Fruit fly (Drosophila melanogaster) whole organism, embryonic: ENCODE measurements around the gene CG44476.

Experiments
- BEAF-32 ChIP-seq: fragments of 200-800 bp; sonication (Bioruptor generic); optimal IDR thresholded peaks from 3 replicates; lab custom pipeline; 2017; ENCODE audit warnings: missing biosample characterization, missing genetic modification characterization, mild to moderate bottlenecking, moderate library complexity, missing genetic modification reagents
- Bgb ChIP-seq: fragments of 200-800 bp; sonication (Bioruptor generic); IDR thresholded peaks from 2 replicates; pipeline ENCODE4 v1.3.6; 2022; ENCODE audit warnings: missing biosample characterization, missing genetic modification characterization; ENCODE audit not compliant: partially characterized antibody
- CG1024 ChIP-seq: fragments of 200-800 bp; sonication (Bioruptor generic); IDR thresholded peaks from 2 replicates; pipeline ENCODE4 v1.3.6; 2022; ENCODE audit warnings: missing biosample characterization, missing genetic modification characterization
- CG10366 ChIP-seq: fragments of 200-800 bp; sonication (Bioruptor generic); IDR thresholded peaks from 2 replicates; pipeline ENCODE4 v1.3.6; 2022; ENCODE audit warnings: missing biosample characterization, missing genetic modification characterization
- CG10979 ChIP-seq: fragments of 200-800 bp; sonication (Bioruptor generic); optimal IDR thresholded peaks from 2 replicates; lab custom pipeline; 2018; ENCODE audit warnings: missing biosample characterization, mild to moderate bottlenecking, missing genetic modification characterization, moderate library complexity
- CG12155 ChIP-seq: fragments of 200-800 bp; sonication (Bioruptor generic); optimal IDR thresholded peaks from 3 replicates; lab custom pipeline; 2016; ENCODE audit warnings: missing biosample characterization, missing genetic modification characterization
- CG13123 ChIP-seq: fragments of 200-800 bp; sonication (Bioruptor generic); optimal IDR thresholded peaks from 2 replicates; lab custom pipeline; 2016; ENCODE audit warnings: missing biosample characterization, missing genetic modification characterization
- CG13287 ChIP-seq: fragments of 200-800 bp; sonication (Bioruptor generic); IDR thresholded peaks from 2 replicates; pipeline ENCODE4 v1.3.6; 2022; ENCODE audit warnings: missing biosample characterization, missing genetic modification characterization; ENCODE audit not compliant: partially characterized antibody
- CG13775 ChIP-seq: fragments of 200-800 bp; sonication (Bioruptor generic); optimal IDR thresholded peaks from 3 replicates; lab custom pipeline; 2017; ENCODE audit warnings: missing biosample characterization, mild to moderate bottlenecking, missing genetic modification characterization
- CG14050 ChIP-seq: fragments of 200-800 bp; sonication (Bioruptor generic); IDR thresholded peaks from 3 replicates; pipeline ENCODE4 v1.3.6; 2022; ENCODE audit warnings: missing biosample characterization, missing genetic modification characterization
- CG1529 ChIP-seq: fragments of 200-800 bp; sonication (Bioruptor generic); optimal IDR thresholded peaks from 3 replicates; lab custom pipeline; 2018; ENCODE audit warnings: missing biosample characterization, missing genetic modification characterization
- CG16779 ChIP-seq: fragments of 200-800 bp; sonication (Bioruptor generic); IDR thresholded peaks from 2 replicates; pipeline ENCODE4 v1.3.6; 2022; ENCODE audit warnings: missing biosample characterization, missing genetic modification characterization
- CG17361 ChIP-seq: fragments of 200-800 bp; sonication (Bioruptor generic); IDR thresholded peaks from 3 replicates; pipeline ENCODE4 v1.3.6; 2022; ENCODE audit warnings: missing biosample characterization, missing genetic modification characterization
- CG17612 ChIP-seq: fragments of 200-800 bp; sonication (Bioruptor generic); IDR thresholded peaks from 2 replicates; pipeline ENCODE4 v1.3.6; 2022; ENCODE audit warnings: missing biosample characterization, missing genetic modification characterization
- CG18011 ChIP-seq: fragments of 200-800 bp; sonication (Bioruptor generic); optimal IDR thresholded peaks from 2 replicates; lab custom pipeline; 2017; ENCODE audit warnings: missing biosample characterization, missing genetic modification characterization, mild to moderate bottlenecking, moderate library complexity, missing genotype
- CG30020 ChIP-seq: fragments of 200-800 bp; optimal IDR thresholded peaks from 2 replicates; lab custom pipeline; 2019; ENCODE audit warnings: missing biosample characterization, mild to moderate bottlenecking, missing genetic modification characterization, moderate library complexity
- CG33213 ChIP-seq: fragments of 200-800 bp; sonication (Bioruptor generic); optimal IDR thresholded peaks from 3 replicates; lab custom pipeline; 2016; ENCODE audit warnings: missing biosample characterization, missing genetic modification characterization
- CG33557 ChIP-seq: fragments of 200-800 bp; sonication (Bioruptor generic); optimal IDR thresholded peaks from 2 replicates; lab custom pipeline; 2019; ENCODE audit warnings: missing biosample characterization, mild to moderate bottlenecking, missing genetic modification characterization, moderate library complexity
- CG34422 ChIP-seq: fragments of 200-800 bp; sonication (Bioruptor generic); IDR thresholded peaks from 3 replicates; pipeline ENCODE4 v1.3.6; 2022; ENCODE audit warnings: missing biosample characterization, missing genetic modification characterization
- CG3838 ChIP-seq: fragments of 200-800 bp; sonication (Bioruptor generic); optimal IDR thresholded peaks from 3 replicates; lab custom pipeline; 2016; ENCODE audit warnings: missing biosample characterization, missing genetic modification characterization
- CG4360 ChIP-seq: fragments of 200-800 bp; sonication (Bioruptor generic); IDR thresholded peaks from 2 replicates; pipeline ENCODE4 v1.3.6; 2022; ENCODE audit warnings: missing biosample characterization, missing genetic modification characterization
- CG7556 ChIP-seq: fragments of 200-800 bp; sonication (Bioruptor generic); optimal IDR thresholded peaks from 2 replicates; lab custom pipeline; 2017; ENCODE audit warnings: missing biosample characterization, mild to moderate bottlenecking, missing genetic modification characterization
- CG8089 ChIP-seq: fragments of 200-800 bp; sonication (Bioruptor generic); optimal IDR thresholded peaks from 3 replicates; lab custom pipeline; 2016; ENCODE audit warnings: missing biosample characterization, missing genetic modification characterization
- CG9215 ChIP-seq: fragments of 200-800 bp; sonication (Bioruptor generic); IDR thresholded peaks from 2 replicates; pipeline ENCODE4 v1.3.6; 2022; ENCODE audit warnings: missing biosample characterization, missing genetic modification characterization
- CG9727 ChIP-seq: fragments of 200-800 bp; sonication (Bioruptor generic); optimal IDR thresholded peaks from 3 replicates; lab custom pipeline; 2017; ENCODE audit warnings: missing biosample characterization, mild to moderate bottlenecking, missing genetic modification characterization
- CTCF ChIP-seq: fragments of 200-800 bp; sonication (Bioruptor generic); optimal IDR thresholded peaks from 2 replicates; lab custom pipeline; 2017; ENCODE audit warnings: missing biosample characterization, mild to moderate bottlenecking, missing genetic modification characterization, moderate library complexity
- D ChIP-seq, 2 experiments: fragments of 200-800 bp in 1 of 2; fragments of >200 bp in 1 of 2; sonication (Bioruptor generic) in 1 of 2; optimal IDR thresholded peaks; 2 replicates in 1 of 2; 3 replicates in 1 of 2; lab custom pipeline; 2017; ENCODE audit warnings: mild to moderate bottlenecking in 1 of 2, missing biosample characterization in 1 of 2, missing genetic modification characterization in 1 of 2, missing genetic modification reagents in 1 of 2
- E2f1 ChIP-seq: fragments of 200-800 bp; sonication (Bioruptor generic); IDR thresholded peaks from 2 replicates; pipeline ENCODE4 v1.3.6; 2022; ENCODE audit warnings: missing biosample characterization, missing genetic modification characterization
- Eip74EF ChIP-seq, 2 experiments: fragments of 200-800 bp in 1 of 2; fragments of >200 bp in 1 of 2; sonication (Bioruptor generic) in 1 of 2; optimal IDR thresholded peaks; 2 replicates each; lab custom pipeline; 2017 to 2019; ENCODE audit warnings: missing biosample characterization in 2 of 2, missing genetic modification characterization in 2 of 2, mild to moderate bottlenecking in 1 of 2, moderate library complexity in 1 of 2
- Ets97D ChIP-seq: fragments of 200-800 bp; sonication (Bioruptor generic); optimal IDR thresholded peaks from 3 replicates; lab custom pipeline; 2016; ENCODE audit warnings: missing biosample characterization, missing genetic modification characterization
- MTF-1 ChIP-seq: fragments of 200-800 bp; sonication (Bioruptor generic); optimal IDR thresholded peaks from 2 replicates; lab custom pipeline; 2018; ENCODE audit warnings: missing biosample characterization, mild to moderate bottlenecking, missing genetic modification characterization, borderline replicate concordance
- Mrtf ChIP-seq: fragments of 200-800 bp; sonication (Bioruptor generic); IDR thresholded peaks from 3 replicates; pipeline ENCODE4 v1.3.6; 2022; ENCODE audit warnings: missing biosample characterization, missing genetic modification characterization
- NFAT ChIP-seq: fragments of 200-800 bp; sonication (Bioruptor generic); IDR thresholded peaks from 2 replicates; pipeline ENCODE4 v1.3.6; 2022; ENCODE audit warnings: missing biosample characterization, missing genetic modification characterization
- Xrp1 ChIP-seq: fragments of 200-800 bp; sonication (Bioruptor generic); IDR thresholded peaks from 2 replicates; pipeline ENCODE4 v1.3.6; 2022; ENCODE audit warnings: missing biosample characterization, missing genetic modification characterization
- bbx ChIP-seq: fragments of 200-800 bp; sonication (Bioruptor generic); IDR thresholded peaks from 2 replicates; pipeline ENCODE4 v1.3.6; 2022; ENCODE audit warnings: missing biosample characterization, missing genetic modification characterization; ENCODE audit not compliant: partially characterized antibody
- bcd ChIP-seq: fragments of 200-800 bp; sonication (Bioruptor generic); optimal IDR thresholded peaks from 2 replicates; lab custom pipeline; 2017; ENCODE audit warnings: missing biosample characterization, mild to moderate bottlenecking, missing genetic modification characterization
- bowl ChIP-seq: fragments of 200-800 bp; sonication (Bioruptor generic); IDR thresholded peaks from 2 replicates; pipeline ENCODE4 v1.3.6; 2022; ENCODE audit warnings: missing biosample characterization, missing genetic modification characterization
- dpn ChIP-seq, 2 experiments: fragments of 200-800 bp; sonication (Bioruptor generic); optimal IDR thresholded peaks; 3 replicates each; lab custom pipeline; 2016; ENCODE audit warnings: missing biosample characterization in 2 of 2, missing genetic modification characterization in 2 of 2
- dysf ChIP-seq: fragments of 200-800 bp; sonication (Bioruptor generic); IDR thresholded peaks from 3 replicates; pipeline ENCODE4 v1.3.6; 2022; ENCODE audit warnings: missing biosample characterization, missing genetic modification characterization
- fd102C ChIP-seq: fragments of 200-800 bp; sonication (Bioruptor generic); optimal IDR thresholded peaks from 2 replicates; lab custom pipeline; 2018; ENCODE audit warnings: missing biosample characterization, mild to moderate bottlenecking, missing genetic modification characterization, moderate library complexity
- fru ChIP-seq: fragments of >200 bp; optimal IDR thresholded peaks from 2 replicates; lab custom pipeline; 2017
- gce ChIP-seq: fragments of 200-800 bp; sonication (Bioruptor generic); IDR thresholded peaks from 3 replicates; pipeline ENCODE4 v1.3.6; 2022; ENCODE audit warnings: missing biosample characterization, missing genetic modification characterization
- ham ChIP-seq: fragments of 200-800 bp; sonication (Bioruptor generic); IDR thresholded peaks from 2 replicates; pipeline ENCODE4 v1.3.6; 2022; ENCODE audit warnings: missing biosample characterization, missing genetic modification characterization
- jigr1 ChIP-seq: fragments of 200-800 bp; sonication (Bioruptor generic); IDR thresholded peaks from 3 replicates; pipeline ENCODE4 v1.3.6; 2022; ENCODE audit warnings: missing biosample characterization, missing genetic modification characterization
- nom ChIP-seq: fragments of 200-800 bp; sonication (Bioruptor generic); optimal IDR thresholded peaks from 2 replicates; lab custom pipeline; 2017; ENCODE audit warnings: missing biosample characterization, missing genetic modification characterization, mild to moderate bottlenecking, moderate library complexity, missing genetic modification reagents
- otp ChIP-seq: fragments of 200-800 bp; sonication (Bioruptor generic); IDR thresholded peaks from 3 replicates; pipeline ENCODE4, ENCODE4 v1.3.6; 2022; ENCODE audit warnings: missing biosample characterization, missing genetic modification characterization
- pfk ChIP-seq: fragments of 200-800 bp; sonication (Bioruptor generic); optimal IDR thresholded peaks from 2 replicates; lab custom pipeline; 2018; ENCODE audit warnings: missing biosample characterization, mild to moderate bottlenecking, missing genetic modification characterization, moderate library complexity
- pzg ChIP-seq: fragments of 200-800 bp; sonication (Bioruptor generic); optimal IDR thresholded peaks from 3 replicates; lab custom pipeline; 2018; ENCODE audit warnings: missing biosample characterization, mild to moderate bottlenecking, missing genetic modification characterization, moderate library complexity
- shn ChIP-seq: fragments of 200-800 bp; sonication (Bioruptor generic); optimal IDR thresholded peaks from 3 replicates; lab custom pipeline; 2016; ENCODE audit warnings: missing biosample characterization, missing genetic modification characterization
- tna ChIP-seq: fragments of 200-800 bp; sonication (Bioruptor generic); IDR thresholded peaks from 2 replicates; pipeline ENCODE4 v1.3.6; 2022; ENCODE audit warnings: missing biosample characterization, missing genetic modification characterization; ENCODE audit not compliant: partially characterized antibody
- tup ChIP-seq: fragments of 200-800 bp; sonication (Bioruptor generic); optimal IDR thresholded peaks from 2 replicates; lab custom pipeline; 2016; ENCODE audit warnings: missing biosample characterization, mild to moderate bottlenecking, missing genetic modification characterization, moderate library complexity
- wor ChIP-seq: fragments of 200-800 bp; sonication (Bioruptor generic); IDR thresholded peaks from 2 replicates; pipeline ENCODE4 v1.3.6; 2022; ENCODE audit warnings: missing biosample characterization, missing genetic modification characterization

CG44476 gene

dm6 chr2L:18158622-18159043 is 45.7 kb upstream of the CG44476 start (continued):
- peak; percentile 10 for TF ChIP-seq Ets97D (GFP tag; lab: Kevin White, UChicago)
- no peak for TF ChIP-seq CG12155 (GFP tag; lab: Kevin White, UChicago)
- TF ChIP-seq dysf: no peak
- TF ChIP-seq fru: no peak
- peak; percentile 31; the same call in 1 of the 2 replicates for TF ChIP-seq Bgb (GFP tag; lab: Robert Waterston, UW)
- no peak for TF ChIP-seq fd102C (GFP tag; lab: Kevin White, UChicago)
- TF ChIP-seq CG13775: no peak
- TF ChIP-seq CG10366 (GFP tag; lab: Robert Waterston, UW): no peak
- no peak for TF ChIP-seq wor (GFP tag; lab: Robert Waterston, UW)
- TF ChIP-seq MTF-1 (GFP tag; lab: Kevin White, UChicago): no peak
- TF ChIP-seq CG4360 (GFP tag; lab: Robert Waterston, UW): no peak
- TF ChIP-seq tup (GFP tag; lab: Kevin White, UChicago): no peak
- no peak for TF ChIP-seq Xrp1
- no peak for TF ChIP-seq bcd (GFP tag; lab: Kevin White, UChicago)
- TF ChIP-seq NFAT (GFP tag; lab: Robert Waterston, UW): no peak
- no peak for TF ChIP-seq CG34422 (GFP tag; lab: Robert Waterston, UW)
- no peak for TF ChIP-seq CG1529 (GFP tag; lab: Kevin White, UChicago)
- TF ChIP-seq shn (GFP tag; lab: Kevin White, UChicago): no peak
- no peak for TF ChIP-seq ham (GFP tag; lab: Robert Waterston, UW)
- peak; percentile 27 for TF ChIP-seq CTCF (GFP tag; lab: Kevin White, UChicago)
- no peak for TF ChIP-seq CG33557 (GFP tag; lab: Kevin White, UChicago)
- TF ChIP-seq CG13123: no peak
- TF ChIP-seq gce: no peak
- no peak for TF ChIP-seq Mrtf (GFP tag; lab: Robert Waterston, UW)
- TF ChIP-seq CG8089 (GFP tag; lab: Kevin White, UChicago): no peak
- TF ChIP-seq pzg (GFP tag; lab: Kevin White, UChicago): peak; percentile 72
- TF ChIP-seq CG18011: no peak
- no peak for TF ChIP-seq D (optimal IDR thresholded peaks at IDR 0.05; lab: Kevin White, UChicago)
- TF ChIP-seq D (GFP tag; optimal IDR thresholded peaks at IDR 0.05; lab: Kevin White, UChicago): no peak
- no peak for TF ChIP-seq otp (GFP tag; lab: Robert Waterston, UW)
- TF ChIP-seq nom (GFP tag; lab: Kevin White, UChicago): no peak
- TF ChIP-seq CG16779 (GFP tag; lab: Robert Waterston, UW): no peak
- TF ChIP-seq CG3838 (GFP tag; lab: Kevin White, UChicago): no peak
- no peak for TF ChIP-seq pfk (GFP tag; lab: Kevin White, UChicago)
- TF ChIP-seq E2f1 (GFP tag; lab: Robert Waterston, UW): no peak
- TF ChIP-seq CG9215 (GFP tag; lab: Robert Waterston, UW): no peak
- no peak for TF ChIP-seq CG7556 (GFP tag; lab: Kevin White, UChicago)
- TF ChIP-seq CG30020 (tag; lab: Kevin White, UChicago): peak; percentile 13
- TF ChIP-seq dpn (GFP tag; optimal IDR thresholded peaks at IDR 0.05; lab: Kevin White, UChicago): no peak
- no peak; the same call in 2 of the 3 replicates for TF ChIP-seq CG17361 (GFP tag; lab: Robert Waterston, UW)
- no peak for TF ChIP-seq Eip74EF (GFP tag; optimal IDR thresholded peaks at IDR 0.05; lab: Kevin White, UChicago)
- no peak for TF ChIP-seq CG10979
- peak; percentile 35; the same call in 1 of the 2 replicates for TF ChIP-seq CG13287 (GFP tag; lab: Robert Waterston, UW)
- no peak for TF ChIP-seq bbx (GFP tag; lab: Robert Waterston, UW)
- no peak for TF ChIP-seq CG17612
- no peak for TF ChIP-seq tna (GFP tag; lab: Robert Waterston, UW)
- TF ChIP-seq BEAF-32 (GFP tag; lab: Kevin White, UChicago): peak; percentile 57
- TF ChIP-seq CG14050 (GFP tag; lab: Robert Waterston, UW): no peak
- TF ChIP-seq bowl: no peak
- TF ChIP-seq jigr1 (GFP tag; lab: Robert Waterston, UW): no peak
- no peak for TF ChIP-seq CG9727 (GFP tag; lab: Kevin White, UChicago)
- TF ChIP-seq CG33213 (GFP tag; lab: Kevin White, UChicago): peak; percentile 4
- TF ChIP-seq CG1024 (GFP tag; lab: Robert Waterston, UW): no peak
